Fruit fly (Drosophila melanogaster) whole organism, embryonic: ENCODE measurements around the gene run.
A peak's percentile ranks its signal among the peaks of the same experiment; 100 is the strongest.

ENCODE experiments used
- Asciz ChIP-seq: fragments of 200-800 bp; sonication (Bioruptor generic); optimal IDR thresholded peaks from 2 replicates; lab custom pipeline; 2017; ENCODE audit warnings: missing biosample characterization, mild to moderate bottlenecking, missing genetic modification characterization, missing genetic modification reagents
- Awh ChIP-seq: fragments of 200-800 bp; sonication (Bioruptor generic); IDR thresholded peaks from 2 replicates; pipeline ENCODE4, ENCODE4 v1.3.6; 2022; ENCODE audit warnings: missing biosample characterization, missing genetic modification characterization
- CG10267 ChIP-seq: fragments of 200-800 bp; sonication (Bioruptor generic); optimal IDR thresholded peaks from 2 replicates; lab custom pipeline; 2018; ENCODE audit warnings: missing biosample characterization, mild to moderate bottlenecking, missing genetic modification characterization, moderate library complexity
- CG11504 ChIP-seq: fragments of 200-800 bp; sonication (Bioruptor generic); optimal IDR thresholded peaks from 3 replicates; lab custom pipeline; 2019; ENCODE audit warnings: missing biosample characterization, mild to moderate bottlenecking, missing genetic modification characterization, moderate library complexity
- CG11560 ChIP-seq: fragments of 200-800 bp; sonication (Bioruptor generic); IDR thresholded peaks from 3 replicates; pipeline ENCODE4 v1.3.6; 2022; ENCODE audit warnings: missing biosample characterization, missing genetic modification characterization
- CG12219 ChIP-seq: fragments of 200-800 bp; sonication (Bioruptor generic); optimal IDR thresholded peaks from 3 replicates; lab custom pipeline; 2018; ENCODE audit warnings: missing biosample characterization, mild to moderate bottlenecking, missing genetic modification characterization
- CG13775 ChIP-seq: fragments of 200-800 bp; sonication (Bioruptor generic); optimal IDR thresholded peaks from 3 replicates; lab custom pipeline; 2017; ENCODE audit warnings: missing biosample characterization, mild to moderate bottlenecking, missing genetic modification characterization
- CG14667 ChIP-seq: fragments of 200-800 bp; sonication (Bioruptor generic); IDR thresholded peaks from 2 replicates; pipeline ENCODE4 v1.3.6; 2022; ENCODE audit warnings: missing biosample characterization, missing genetic modification characterization
- CG15073 ChIP-seq: fragments of 200-800 bp; sonication (Bioruptor generic); optimal IDR thresholded peaks from 2 replicates; lab custom pipeline; 2016; ENCODE audit warnings: missing biosample characterization, missing genetic modification characterization
- CG1602 ChIP-seq: fragments of 200-800 bp; sonication (Bioruptor generic); optimal IDR thresholded peaks from 3 replicates; lab custom pipeline; 2016; ENCODE audit warnings: missing biosample characterization, missing genetic modification characterization
- CG16815 ChIP-seq: fragments of 200-800 bp; sonication (Bioruptor generic); optimal IDR thresholded peaks from 3 replicates; lab custom pipeline; 2017; ENCODE audit warnings: missing biosample characterization, mild to moderate bottlenecking, missing genetic modification characterization
- CG17359 ChIP-seq: fragments of 200-800 bp; sonication (Bioruptor generic); optimal IDR thresholded peaks from 3 replicates; lab custom pipeline; 2018; ENCODE audit warnings: missing biosample characterization, mild to moderate bottlenecking, missing genetic modification characterization, moderate library complexity
- CG17829 ChIP-seq: fragments of 200-800 bp; optimal IDR thresholded peaks from 2 replicates; lab custom pipeline; 2019; ENCODE audit warnings: missing biosample characterization, mild to moderate bottlenecking, missing genetic modification characterization, moderate library complexity
- CG31441 ChIP-seq: fragments of 200-800 bp; sonication (Bioruptor generic); IDR thresholded peaks from 2 replicates; pipeline ENCODE4 v1.3.6; 2022; ENCODE audit warnings: missing biosample characterization, missing genetic modification characterization
- CG3407 ChIP-seq: fragments of 200-800 bp; sonication (Bioruptor generic); optimal IDR thresholded peaks from 2 replicates; lab custom pipeline; 2018; ENCODE audit warnings: missing biosample characterization, mild to moderate bottlenecking, missing genetic modification characterization
- CG4820 ChIP-seq: fragments of 200-800 bp; sonication (Bioruptor generic); optimal IDR thresholded peaks from 3 replicates; lab custom pipeline; 2016; ENCODE audit warnings: missing biosample characterization, missing genetic modification characterization
- CG5180 ChIP-seq: fragments of 200-800 bp; sonication (Bioruptor generic); optimal IDR thresholded peaks from 3 replicates; lab custom pipeline; 2017; ENCODE audit warnings: missing biosample characterization, missing genetic modification characterization, mild to moderate bottlenecking, moderate library complexity, missing genetic modification reagents
- CG6683 ChIP-seq: fragments of 200-800 bp; sonication (Bioruptor generic); optimal IDR thresholded peaks from 2 replicates; lab custom pipeline; 2017; ENCODE audit warnings: missing biosample characterization, mild to moderate bottlenecking, missing genetic modification characterization, missing genetic modification reagents
- CG6689 ChIP-seq: fragments of 200-800 bp; sonication (Bioruptor generic); IDR thresholded peaks from 2 replicates; pipeline ENCODE4 v1.3.6; 2022; ENCODE audit warnings: missing biosample characterization, missing genetic modification characterization
- CG6765 ChIP-seq: fragments of 200-800 bp; sonication (Bioruptor generic); optimal IDR thresholded peaks from 3 replicates; lab custom pipeline; 2017; ENCODE audit warnings: missing biosample characterization, mild to moderate bottlenecking, missing genetic modification characterization
- CG8089 ChIP-seq: fragments of 200-800 bp; sonication (Bioruptor generic); optimal IDR thresholded peaks from 3 replicates; lab custom pipeline; 2016; ENCODE audit warnings: missing biosample characterization, missing genetic modification characterization
- CoRest ChIP-seq: fragments of 200-800 bp; sonication (Bioruptor generic); optimal IDR thresholded peaks from 3 replicates; lab custom pipeline; 2018; ENCODE audit warnings: missing biosample characterization, mild to moderate bottlenecking, missing genetic modification characterization, moderate library complexity
- CrebB ChIP-seq: fragments of 200-800 bp; sonication (Bioruptor generic); optimal IDR thresholded peaks from 3 replicates; lab custom pipeline; 2018; ENCODE audit warnings: missing biosample characterization, mild to moderate bottlenecking, missing genetic modification characterization
- D19A ChIP-seq: fragments of 200-800 bp; optimal IDR thresholded peaks from 3 replicates; lab custom pipeline; 2019; ENCODE audit warnings: missing biosample characterization, mild to moderate bottlenecking, missing genetic modification characterization, moderate library complexity
- Ets65A ChIP-seq: fragments of 200-800 bp; sonication (Bioruptor generic); peaks from one replicate; lab custom pipeline; 2016; ENCODE audit warnings: missing biosample characterization, missing genetic modification characterization
- Ets97D ChIP-seq: fragments of 200-800 bp; sonication (Bioruptor generic); optimal IDR thresholded peaks from 3 replicates; lab custom pipeline; 2016; ENCODE audit warnings: missing biosample characterization, missing genetic modification characterization
- Hr51 ChIP-seq, 2 experiments: fragments of 200-800 bp; sonication (Bioruptor generic); optimal IDR thresholded peaks; 2 replicates in 1 of 2; 3 replicates in 1 of 2; lab custom pipeline; 2016 to 2018; ENCODE audit warnings: missing biosample characterization in 2 of 2, missing genetic modification characterization in 2 of 2, mild to moderate bottlenecking in 1 of 2, moderate library complexity in 1 of 2
- Kr ChIP-seq: fragments of 200-800 bp; sonication (Bioruptor generic); optimal IDR thresholded peaks from 2 replicates; lab custom pipeline; 2017; ENCODE audit warnings: missing biosample characterization, mild to moderate bottlenecking, missing genetic modification characterization
- Meics ChIP-seq: fragments of 200-800 bp; sonication (Bioruptor generic); optimal IDR thresholded peaks from 2 replicates; lab custom pipeline; 2017; ENCODE audit warnings: missing biosample characterization, mild to moderate bottlenecking, missing genetic modification characterization
- Rfx ChIP-seq: fragments of 200-800 bp; sonication (Bioruptor generic); IDR thresholded peaks from 2 replicates; pipeline ENCODE4 v1.3.6; 2022; ENCODE audit warnings: missing biosample characterization, missing genetic modification characterization
- Sox100B ChIP-seq: fragments of 200-800 bp; sonication (Bioruptor generic); optimal IDR thresholded peaks from 3 replicates; lab custom pipeline; 2018; ENCODE audit warnings: missing biosample characterization, mild to moderate bottlenecking, missing genetic modification characterization
- Sox102F ChIP-seq: fragments of 200-800 bp; sonication (Bioruptor generic); optimal IDR thresholded peaks from 2 replicates; lab custom pipeline; 2018; ENCODE audit warnings: missing biosample characterization, mild to moderate bottlenecking, missing genetic modification characterization, moderate library complexity
- Ssrp ChIP-seq: fragments of 200-800 bp; sonication (Bioruptor generic); optimal IDR thresholded peaks from 2 replicates; lab custom pipeline; 2018; ENCODE audit warnings: missing biosample characterization, mild to moderate bottlenecking, missing genetic modification characterization, moderate library complexity
- btn ChIP-seq: fragments of 200-800 bp; sonication (Bioruptor generic); optimal IDR thresholded peaks from 2 replicates; lab custom pipeline; 2016; ENCODE audit warnings: missing biosample characterization, missing genetic modification characterization
- chif ChIP-seq, 2 experiments: fragments of 200-800 bp; sonication (Bioruptor generic); optimal IDR thresholded peaks; 3 replicates each; lab custom pipeline; 2016; ENCODE audit warnings: missing biosample characterization in 2 of 2, missing genetic modification characterization in 2 of 2
- ci ChIP-seq: fragments of 200-800 bp; sonication (Bioruptor generic); IDR thresholded peaks from 3 replicates; pipeline ENCODE4 v1.3.6; 2022; ENCODE audit warnings: missing biosample characterization, missing genetic modification characterization
- fu2 ChIP-seq: fragments of 200-800 bp; sonication (Bioruptor generic); optimal IDR thresholded peaks from 2 replicates; lab custom pipeline; 2016; ENCODE audit warnings: missing biosample characterization, missing genetic modification characterization
- gcm2 ChIP-seq: fragments of 200-800 bp; sonication (Bioruptor generic); optimal IDR thresholded peaks from 2 replicates; lab custom pipeline; 2016; ENCODE audit warnings: missing biosample characterization, missing genetic modification characterization
- gem ChIP-seq: fragments of 200-800 bp; sonication (Bioruptor generic); optimal IDR thresholded peaks from 2 replicates; lab custom pipeline; 2019; ENCODE audit warnings: missing biosample characterization, mild to moderate bottlenecking, missing genetic modification characterization, moderate library complexity
- gro ChIP-seq: fragments of 200-800 bp; sonication (Bioruptor generic); optimal IDR thresholded peaks from 2 replicates; lab custom pipeline; 2016; ENCODE audit warnings: missing biosample characterization, missing genetic modification characterization
- gsb ChIP-seq: fragments of 200-800 bp; sonication (Bioruptor generic); IDR thresholded peaks from 2 replicates; pipeline ENCODE4 v1.3.6; 2022; ENCODE audit warnings: missing biosample characterization, missing genetic modification characterization
- gsb-n ChIP-seq: fragments of 200-800 bp; sonication (Bioruptor generic); optimal IDR thresholded peaks from 3 replicates; lab custom pipeline; 2018; ENCODE audit warnings: missing biosample characterization, mild to moderate bottlenecking, missing genetic modification characterization
- nmo ChIP-seq: fragments of 200-800 bp; sonication (Bioruptor generic); optimal IDR thresholded peaks from 2 replicates; lab custom pipeline; 2018; ENCODE audit warnings: missing biosample characterization, mild to moderate bottlenecking, missing genetic modification characterization, moderate library complexity
- otp ChIP-seq: fragments of 200-800 bp; sonication (Bioruptor generic); IDR thresholded peaks from 3 replicates; pipeline ENCODE4, ENCODE4 v1.3.6; 2022; ENCODE audit warnings: missing biosample characterization, missing genetic modification characterization
- phol ChIP-seq: fragments of 200-800 bp; sonication (Bioruptor generic); optimal IDR thresholded peaks from 3 replicates; lab custom pipeline; 2018; ENCODE audit warnings: missing biosample characterization, mild to moderate bottlenecking, missing genetic modification characterization, moderate library complexity
- ranshi ChIP-seq: fragments of 200-800 bp; sonication (Bioruptor generic); IDR thresholded peaks from 2 replicates; pipeline ENCODE4 v1.3.6; 2022; ENCODE audit warnings: missing biosample characterization, missing genetic modification characterization
- rib ChIP-seq: fragments of 200-800 bp; sonication (Bioruptor generic); IDR thresholded peaks from 2 replicates; pipeline ENCODE4 v1.3.6; 2022; ENCODE audit warnings: missing biosample characterization, missing genetic modification characterization
- so ChIP-seq: fragments of 200-800 bp; sonication (Bioruptor generic); IDR thresholded peaks from 3 replicates; pipeline ENCODE4 v1.3.6; 2022; ENCODE audit warnings: missing biosample characterization, missing genetic modification characterization
- tap ChIP-seq: fragments of 200-800 bp; optimal IDR thresholded peaks from 3 replicates; lab custom pipeline; 2019; ENCODE audit warnings: missing biosample characterization, mild to moderate bottlenecking, missing genetic modification characterization, moderate library complexity
- unpg ChIP-seq: fragments of 200-800 bp; sonication (Bioruptor generic); optimal IDR thresholded peaks from 3 replicates; lab custom pipeline; 2018; ENCODE audit warnings: missing biosample characterization, mild to moderate bottlenecking, missing genetic modification characterization, moderate library complexity
- zfh1 ChIP-seq: fragments of 200-800 bp; sonication (Bioruptor generic); IDR thresholded peaks from 3 replicates; pipeline ENCODE4 v1.3.6; 2022; ENCODE audit warnings: missing biosample characterization, missing genetic modification characterization

run gene

DNA sequence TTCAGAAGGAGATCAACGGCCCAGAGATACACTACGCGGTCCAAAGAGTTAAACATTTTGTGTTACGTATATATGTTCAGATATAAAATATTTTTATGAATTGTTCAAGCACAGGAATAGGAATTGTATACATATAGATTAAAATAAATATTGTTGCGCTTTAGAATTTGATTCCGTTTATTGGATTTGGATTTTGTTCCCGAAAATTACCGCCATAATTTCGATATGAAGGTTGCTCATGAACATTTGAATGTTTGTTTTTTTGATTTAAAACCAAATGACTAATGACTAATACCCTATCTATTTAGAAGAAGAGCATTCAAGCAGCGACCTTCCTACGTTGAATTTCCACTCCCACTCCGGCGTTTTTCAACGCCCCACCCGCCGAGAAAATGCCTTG, 46.5 kb upstream of the run start (continued):
- peak; percentile 61 for TF ChIP-seq Sox100B (GFP tag; lab: Kevin White, UChicago)
- no peak for TF ChIP-seq CG6683
- peak; percentile 22 for TF ChIP-seq CG3407 (GFP tag; lab: Kevin White, UChicago)
- TF ChIP-seq Ssrp: peak; percentile 69
- TF ChIP-seq CG1602: peak; percentile 9
- 0 out of 3 replicates have a peak, but pooled peaks have one; percentile 8 for TF ChIP-seq zfh1
- peak; percentile 45 for TF ChIP-seq Sox102F
- peak; percentile 49 for TF ChIP-seq CG4820 (GFP tag; lab: Kevin White, UChicago)
- peak; percentile 38 for TF ChIP-seq CG16815 (GFP tag; lab: Kevin White, UChicago)
- no peak for TF ChIP-seq so (GFP tag; lab: Robert Waterston, UW)
- peak; percentile 52 for TF ChIP-seq CG31441 (GFP tag; lab: Robert Waterston, UW)
- TF ChIP-seq Meics (GFP tag; lab: Kevin White, UChicago): no peak
- TF ChIP-seq ranshi: no peak; the same call in 1 of the 2 replicates
- no peak for TF ChIP-seq CG15073 (GFP tag; lab: Kevin White, UChicago)
- TF ChIP-seq CG13775 (GFP tag; lab: Kevin White, UChicago): peak; percentile 27
- TF ChIP-seq rib (GFP tag; lab: Robert Waterston, UW): no peak
- TF ChIP-seq CoRest (tag; lab: Kevin White, UChicago): peak; percentile 58
- no peak for TF ChIP-seq gro
- no peak for TF ChIP-seq CG11560 (tag; lab: Robert Waterston, UW)
- TF ChIP-seq otp: no peak
- TF ChIP-seq chif (GFP tag; optimal IDR thresholded peaks at IDR 0.05; lab: Kevin White, UChicago): peak in 1 of 2 experiments; percentile 32
- no peak for TF ChIP-seq gsb (GFP tag; lab: Robert Waterston, UW)
- peak; percentile 99 for TF ChIP-seq D19A (tag; lab: Kevin White, UChicago)
- TF ChIP-seq Rfx (GFP tag; lab: Robert Waterston, UW): no peak
- no peak for TF ChIP-seq CrebB (tag; lab: Kevin White, UChicago)
- TF ChIP-seq CG17829 (tag; lab: Kevin White, UChicago): peak; percentile 38
- TF ChIP-seq Hr51 (GFP tag; optimal IDR thresholded peaks at IDR 0.05; lab: Kevin White, UChicago): peak in 1 of 2 experiments; percentile 15
- TF ChIP-seq CG10267 (tag; lab: Kevin White, UChicago): peak; percentile 30
- 0 out of 3 replicates have a peak, but pooled peaks have one; percentile 37 for TF ChIP-seq ci (GFP tag; lab: Robert Waterston, UW)
- TF ChIP-seq Ets97D: no peak
- peak; percentile 9 for TF ChIP-seq CG12219 (GFP tag; lab: Kevin White, UChicago)
- peak; percentile 67 for TF ChIP-seq gem (tag; lab: Kevin White, UChicago)
- TF ChIP-seq CG6765 (GFP tag; lab: Kevin White, UChicago): no peak
- TF ChIP-seq CG17359 (tag; lab: Kevin White, UChicago): peak; percentile 9
- TF ChIP-seq Ets65A (GFP tag; lab: Kevin White, UChicago): peak; percentile 78
- no peak for TF ChIP-seq gcm2 (GFP tag; lab: Kevin White, UChicago)
- peak; percentile 13 for TF ChIP-seq unpg (GFP tag; lab: Kevin White, UChicago)
- peak; percentile 16 for TF ChIP-seq btn (GFP tag; lab: Kevin White, UChicago)
- TF ChIP-seq CG5180 (GFP tag; lab: Kevin White, UChicago): peak; percentile 12
- TF ChIP-seq gsb-n (tag; lab: Kevin White, UChicago): peak; percentile 7
- no peak for TF ChIP-seq fu2 (GFP tag; lab: Kevin White, UChicago)
- peak; percentile 40 for TF ChIP-seq Asciz (GFP tag; lab: Kevin White, UChicago)
- TF ChIP-seq phol (tag; lab: Kevin White, UChicago): peak; percentile 71
- peak; percentile 63 for TF ChIP-seq CG11504 (tag; lab: Kevin White, UChicago)
- TF ChIP-seq nmo (GFP tag; lab: Kevin White, UChicago): peak; percentile 59
- no peak for TF ChIP-seq Kr
- TF ChIP-seq CG8089: no peak
- TF ChIP-seq Awh: 0 out of 2 replicates have a peak, but pooled peaks have one; percentile 10
- 0 out of 2 replicates have a peak, but pooled peaks have one; percentile 9 for TF ChIP-seq CG6689
- no peak for TF ChIP-seq CG14667 (GFP tag; lab: Robert Waterston, UW)
- TF ChIP-seq tap (tag; lab: Kevin White, UChicago): peak; percentile 10
